Fruit fly (Drosophila melanogaster): ENCODE measurements around the gene Ssu72.

Gene Ssu72

DNA sequence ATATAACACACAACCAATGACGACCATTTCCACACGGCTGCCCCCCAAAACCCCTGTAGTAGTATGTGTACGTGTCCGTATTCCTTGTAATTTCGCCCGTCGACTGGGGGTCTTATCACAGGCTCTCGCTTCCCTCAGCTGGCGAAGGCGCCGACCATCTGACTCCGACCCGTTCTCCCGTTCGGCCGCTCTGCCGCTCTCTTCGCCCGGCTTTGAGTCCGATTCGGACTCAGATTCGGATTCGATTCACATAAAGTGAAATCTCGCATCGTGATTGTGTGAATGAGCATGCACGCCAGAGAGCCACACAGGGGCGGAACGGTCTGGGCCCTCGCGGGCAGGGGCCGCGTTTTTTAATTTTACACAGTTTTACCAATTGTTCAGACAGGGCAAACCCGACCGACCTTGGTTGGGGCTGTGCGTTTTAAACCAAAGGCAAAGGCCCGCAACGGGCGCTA, 1.4 kb downstream of the Ssu72 start:
- TF ChIP-seq CG4496 (GFP tag; IDR thresholded peaks at IDR 0.05) (peak; percentile 72), Pif1A (GFP tag; optimal IDR thresholded peaks at IDR 0.05) (no peak), CG8159 (tag; optimal IDR thresholded peaks at IDR 0.05) (peak; percentile 32), CG32121 (GFP tag; IDR thresholded peaks at IDR 0.05) (peak; percentile 48; the same call in 1 of the 2 replicates), CG17806 (tag; optimal IDR thresholded peaks at IDR 0.05) (no peak), CG9948 (tag; optimal IDR thresholded peaks at IDR 0.05) (no peak), CG12605 (GFP tag; IDR thresholded peaks at IDR 0.05) (peak; percentile 50), fd96Ca (GFP tag; IDR thresholded peaks at IDR 0.05) (peak; percentile 74), gl (tag; optimal IDR thresholded peaks at IDR 0.05) (no peak), Ets98B (GFP tag; IDR thresholded peaks at IDR 0.05) (peak; percentile 61; the same call in 1 of the 2 replicates), Snoo (tag; optimal IDR thresholded peaks at IDR 0.05) (peak; percentile 43), CG13204 (GFP tag; optimal IDR thresholded peaks at IDR 0.05) (peak; percentile 77), CG10348 (GFP tag; IDR thresholded peaks at IDR 0.05) (no peak), rn (GFP tag; IDR thresholded peaks at IDR 0.05) (0 out of 2 replicates have a peak, but pooled peaks have one; percentile 27), CG34367 (tag; optimal IDR thresholded peaks at IDR 0.05) (no peak), EcR (GFP tag; optimal IDR thresholded peaks at IDR 0.05) (peak; percentile 46), CG15710 (tag; optimal IDR thresholded peaks at IDR 0.05) (peak; percentile 15), D1 (tag; optimal IDR thresholded peaks at IDR 0.05) (no peak), CG14655 (GFP tag; optimal IDR thresholded peaks at IDR 0.05) (peak; percentile 36), Pif1B (GFP tag; optimal IDR thresholded peaks at IDR 0.05) (peak; percentile 6), CG8301 (tag; optimal IDR thresholded peaks at IDR 0.05) (peak; percentile 11)

DNA sequence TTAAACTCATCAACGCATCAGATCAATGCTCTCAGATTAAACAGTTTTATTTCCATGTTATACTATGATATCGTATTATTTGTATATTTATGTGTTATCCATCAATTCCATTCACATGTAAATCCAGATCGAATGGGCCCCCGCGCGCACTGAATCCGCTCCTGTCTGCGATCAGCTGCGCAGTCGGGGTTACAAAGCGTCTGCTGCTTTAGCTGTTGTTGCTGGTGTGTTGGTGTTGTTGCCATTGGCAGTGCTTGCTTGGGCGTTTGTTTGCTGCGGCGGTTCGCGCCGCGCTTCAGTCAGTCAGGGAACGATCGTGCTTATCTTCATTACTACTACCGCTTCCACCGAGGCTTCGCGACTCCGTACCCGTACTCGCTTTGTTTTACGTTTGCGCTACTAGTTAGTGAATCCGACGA, 2.6 kb downstream of the Ssu72 start, which contains the start of gene Zw:
TSS of gene Zw (plus strand) at position 262 of the 419 bp plus-strand sequence.
- TF ChIP-seq Ets98B (GFP tag; IDR thresholded peaks at IDR 0.05) = peak; percentile 72
- peak; percentile 95 for TF ChIP-seq CG13204 (GFP tag; optimal IDR thresholded peaks at IDR 0.05)
- peak; percentile 29 for TF ChIP-seq CG34367 (tag; optimal IDR thresholded peaks at IDR 0.05)
- peak; percentile 75 for TF ChIP-seq CG4496 (GFP tag; IDR thresholded peaks at IDR 0.05)
- peak; percentile 40 for TF ChIP-seq Snoo (tag; optimal IDR thresholded peaks at IDR 0.05)
- peak; percentile 28 for TF ChIP-seq EcR (GFP tag; optimal IDR thresholded peaks at IDR 0.05)
- peak; percentile 36 for TF ChIP-seq CG15710 (tag; optimal IDR thresholded peaks at IDR 0.05)
- peak; percentile 52 for TF ChIP-seq CG14655 (GFP tag; optimal IDR thresholded peaks at IDR 0.05)
- TF ChIP-seq D1 (tag; optimal IDR thresholded peaks at IDR 0.05) = no peak
- TF ChIP-seq Pif1B (GFP tag; optimal IDR thresholded peaks at IDR 0.05) = peak; percentile 14
- TF ChIP-seq CG10348 (GFP tag; IDR thresholded peaks at IDR 0.05) = no peak
- peak; percentile 26 for TF ChIP-seq CG9948 (tag; optimal IDR thresholded peaks at IDR 0.05)
- 0 out of 2 replicates have a peak, but pooled peaks have one; percentile 34 for TF ChIP-seq rn (GFP tag; IDR thresholded peaks at IDR 0.05)
- peak; percentile 25; the same call in 1 of the 2 replicates for TF ChIP-seq CG32121 (GFP tag; IDR thresholded peaks at IDR 0.05)
- TF ChIP-seq CG8301 (tag; optimal IDR thresholded peaks at IDR 0.05) = peak; percentile 36
- TF ChIP-seq fd96Ca (GFP tag; IDR thresholded peaks at IDR 0.05) = peak; percentile 74
- TF ChIP-seq CG12605 (GFP tag; IDR thresholded peaks at IDR 0.05) = no peak
- TF ChIP-seq CG8159 (tag; optimal IDR thresholded peaks at IDR 0.05) = peak; percentile 45
- peak; percentile 38 for TF ChIP-seq CG17806 (tag; optimal IDR thresholded peaks at IDR 0.05)
- no peak for TF ChIP-seq gl (tag; optimal IDR thresholded peaks at IDR 0.05)
- TF ChIP-seq Pif1A (GFP tag; optimal IDR thresholded peaks at IDR 0.05) = peak; percentile 67

DNA sequence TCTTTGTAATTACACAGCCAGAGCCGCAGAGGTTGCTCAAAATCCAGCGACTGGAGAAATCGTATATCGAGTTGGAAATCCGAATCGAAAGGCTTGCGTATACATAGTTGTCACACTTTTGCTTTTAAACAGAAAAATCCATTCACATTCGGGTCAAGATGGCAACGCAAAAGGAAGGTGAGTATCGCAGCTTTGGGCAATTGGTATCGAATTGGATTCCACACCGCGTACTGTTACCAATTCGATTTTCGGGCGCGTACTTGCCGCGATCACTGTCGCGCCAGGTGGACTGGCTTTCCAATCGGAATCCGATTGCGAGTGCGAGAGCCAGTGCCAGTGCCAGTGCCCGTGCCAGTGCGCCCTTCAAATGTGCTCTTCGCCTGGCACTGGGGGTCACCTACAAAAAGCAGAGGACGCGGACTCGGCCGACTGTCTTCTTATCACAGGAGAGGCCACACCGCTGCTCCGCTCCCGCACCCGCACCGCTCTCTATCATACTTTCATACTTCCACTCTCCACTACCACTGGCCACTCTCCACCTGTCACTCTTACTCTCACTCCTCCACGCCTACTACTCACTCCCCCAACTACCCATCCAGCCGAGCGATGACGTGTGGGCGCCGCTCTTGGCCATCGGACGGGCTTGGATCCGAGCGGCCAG, 3.2 kb downstream of the Ssu72 start:
- TF ChIP-seq Snoo (tag; optimal IDR thresholded peaks at IDR 0.05) (no peak), Pif1A (GFP tag; optimal IDR thresholded peaks at IDR 0.05) (no peak), CG8159 (tag; optimal IDR thresholded peaks at IDR 0.05) (no peak), Ets98B (GFP tag; IDR thresholded peaks at IDR 0.05) (no peak), CG17806 (tag; optimal IDR thresholded peaks at IDR 0.05) (no peak), CG13204 (GFP tag; optimal IDR thresholded peaks at IDR 0.05) (no peak), CG15710 (tag; optimal IDR thresholded peaks at IDR 0.05) (no peak), EcR (GFP tag; optimal IDR thresholded peaks at IDR 0.05) (no peak), rn (GFP tag; IDR thresholded peaks at IDR 0.05) (no peak), CG8301 (tag; optimal IDR thresholded peaks at IDR 0.05) (no peak), CG9948 (tag; optimal IDR thresholded peaks at IDR 0.05) (no peak), CG14655 (GFP tag; optimal IDR thresholded peaks at IDR 0.05) (no peak)

DNA sequence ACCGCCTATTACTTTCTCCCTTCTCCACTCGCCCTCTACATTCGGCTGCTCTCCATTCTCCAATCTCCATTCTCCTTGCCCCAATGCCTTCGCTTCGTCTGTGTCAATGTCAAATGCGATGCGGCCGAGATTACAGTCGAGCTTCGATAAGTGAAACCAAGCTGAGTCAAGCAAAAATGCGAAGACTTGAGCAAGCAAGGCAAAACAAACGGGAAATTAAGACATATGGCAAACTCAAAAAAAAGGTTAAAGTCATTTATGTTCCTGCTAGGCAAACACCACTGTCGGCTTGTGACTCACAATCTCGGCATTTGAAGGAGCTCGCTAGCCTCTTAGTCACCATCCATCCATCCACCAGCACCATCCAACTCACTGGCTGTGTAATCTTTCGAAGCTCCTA, 4.0 kb downstream of the Ssu72 start:
- TF ChIP-seq Pif1B (GFP tag; optimal IDR thresholded peaks at IDR 0.05) = peak; percentile 99
- peak; percentile 98 for TF ChIP-seq CG15710 (tag; optimal IDR thresholded peaks at IDR 0.05)
- TF ChIP-seq D1 (tag; optimal IDR thresholded peaks at IDR 0.05) = no peak
- TF ChIP-seq CG8301 (tag; optimal IDR thresholded peaks at IDR 0.05) = peak; percentile 93
- peak; percentile 98 for TF ChIP-seq fd96Ca (GFP tag; IDR thresholded peaks at IDR 0.05)
- TF ChIP-seq CG4496 (GFP tag; IDR thresholded peaks at IDR 0.05) = peak; percentile 97
- peak; percentile 94 for TF ChIP-seq CG32121 (GFP tag; IDR thresholded peaks at IDR 0.05)
- peak; percentile 96 for TF ChIP-seq CG12605 (GFP tag; IDR thresholded peaks at IDR 0.05)
- TF ChIP-seq CG8159 (tag; optimal IDR thresholded peaks at IDR 0.05) = peak; percentile 95
- peak; percentile 87 for TF ChIP-seq CG10348 (GFP tag; IDR thresholded peaks at IDR 0.05)
- TF ChIP-seq Pif1A (GFP tag; optimal IDR thresholded peaks at IDR 0.05) = peak; percentile 98
- TF ChIP-seq EcR (GFP tag; optimal IDR thresholded peaks at IDR 0.05) = peak; percentile 75
- TF ChIP-seq CG14655 (GFP tag; optimal IDR thresholded peaks at IDR 0.05) = peak; percentile 95
- peak; percentile 96 for TF ChIP-seq gl (tag; optimal IDR thresholded peaks at IDR 0.05)
- peak; percentile 97 for TF ChIP-seq Ets98B (GFP tag; IDR thresholded peaks at IDR 0.05)
- peak; percentile 97 for TF ChIP-seq CG17806 (tag; optimal IDR thresholded peaks at IDR 0.05)
- peak; percentile 96 for TF ChIP-seq CG9948 (tag; optimal IDR thresholded peaks at IDR 0.05)
- TF ChIP-seq CG13204 (GFP tag; optimal IDR thresholded peaks at IDR 0.05) = peak; percentile 96
- peak; percentile 92 for TF ChIP-seq rn (GFP tag; IDR thresholded peaks at IDR 0.05)
- peak; percentile 98 for TF ChIP-seq CG34367 (tag; optimal IDR thresholded peaks at IDR 0.05)
- peak; percentile 99 for TF ChIP-seq Snoo (tag; optimal IDR thresholded peaks at IDR 0.05)

DNA sequence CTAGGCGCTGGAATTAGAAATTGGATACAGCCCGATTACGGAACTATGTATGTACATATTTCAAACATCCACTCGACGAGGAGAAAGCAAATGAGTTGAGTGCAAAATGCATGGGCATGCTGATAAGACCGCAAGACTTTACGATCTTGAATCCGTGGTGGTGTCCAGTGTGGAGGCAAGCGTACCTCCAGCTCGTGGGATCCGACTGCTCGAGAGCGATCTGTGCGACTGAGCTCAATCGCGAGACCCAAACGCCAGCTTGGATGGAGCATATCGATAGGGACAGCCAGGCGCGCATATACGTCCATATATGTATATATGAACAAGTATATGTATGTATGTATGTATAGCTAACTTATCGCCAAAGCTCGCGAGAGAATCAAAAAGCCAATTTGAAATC, 11.3 kb downstream of the Ssu72 start, which contains the start of gene et:
TSS of gene et (minus strand) at position 230 of the 400 bp plus-strand sequence.
- TF ChIP-seq CG9948 (tag; optimal IDR thresholded peaks at IDR 0.05) (no peak), Pif1B (GFP tag; optimal IDR thresholded peaks at IDR 0.05) (no peak), CG10348 (GFP tag; IDR thresholded peaks at IDR 0.05) (no peak), CG15710 (tag; optimal IDR thresholded peaks at IDR 0.05) (no peak), D1 (tag; optimal IDR thresholded peaks at IDR 0.05) (no peak), CG12605 (GFP tag; IDR thresholded peaks at IDR 0.05) (no peak), CG17806 (tag; optimal IDR thresholded peaks at IDR 0.05) (no peak), CG4496 (GFP tag; IDR thresholded peaks at IDR 0.05) (no peak), EcR (GFP tag; optimal IDR thresholded peaks at IDR 0.05) (no peak), Pif1A (GFP tag; optimal IDR thresholded peaks at IDR 0.05) (no peak), fd96Ca (GFP tag; IDR thresholded peaks at IDR 0.05) (no peak), CG8159 (tag; optimal IDR thresholded peaks at IDR 0.05) (no peak), CG8301 (tag; optimal IDR thresholded peaks at IDR 0.05) (no peak), gl (tag; optimal IDR thresholded peaks at IDR 0.05) (no peak)
